Worm (Caenorhabditis elegans): ENCODE results near the gene flp-23.

DNA sequence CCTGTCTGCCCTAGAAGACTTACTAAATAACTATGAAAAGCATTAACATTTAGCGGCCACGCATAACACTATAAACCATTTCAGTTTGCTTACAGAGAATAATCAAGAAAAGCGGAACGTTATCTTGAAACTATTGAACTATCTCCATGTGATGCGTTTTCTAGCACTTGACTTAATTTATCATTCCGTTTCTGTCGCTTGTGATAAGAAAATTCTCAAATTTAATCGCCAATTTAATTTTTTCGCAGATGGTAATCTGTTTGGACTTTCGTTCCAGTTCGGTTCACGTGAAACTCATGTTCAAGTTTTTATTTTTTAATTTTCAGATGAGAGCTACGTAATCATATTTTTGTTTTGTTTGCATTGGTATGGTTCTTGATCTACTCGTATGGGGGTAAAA is 6.4 kb downstream of the flp-23 start:
- TF ChIP-seq nhr-237 (tag; optimal IDR thresholded peaks at IDR 0.05): no peak
- no peak for TF ChIP-seq mdl-1 (tag; optimal IDR thresholded peaks at IDR 0.05)
- no peak for TF ChIP-seq lin-11 (tag; optimal IDR thresholded peaks at IDR 0.05)
- TF ChIP-seq zag-1 (tag; optimal IDR thresholded peaks at IDR 0.05): no peak
- TF ChIP-seq sma-9 (GFP tag; optimal IDR thresholded peaks at IDR 0.05): peak; percentile 90
- no peak for TF ChIP-seq sma-9 (tag; optimal IDR thresholded peaks at IDR 0.05)
- no peak for TF ChIP-seq ZK546.5 (tag; optimal IDR thresholded peaks at IDR 0.05)
- peak; percentile 76 for TF ChIP-seq fos-1 (tag; optimal IDR thresholded peaks at IDR 0.05)
- no peak for TF ChIP-seq elt-1 (tag; optimal IDR thresholded peaks at IDR 0.05)

Data from whole organism, L2 larva.